Worm (Caenorhabditis elegans) whole organism, mixed stage, embryonic: Measurements from ENCODE around the gene C03C10.5.

Experiments used
- ces-1 ChIP-seq: fragments of 150-350 bp; optimal IDR thresholded peaks from 2 replicates; lab custom pipeline; 2014; ENCODE audit warnings: missing biosample characterization, missing genetic modification reagents, missing genetic modification characterization
- cnd-1 ChIP-seq: fragments of 200-800 bp; sonication (Bioruptor generic); optimal IDR thresholded peaks from 2 replicates; lab custom pipeline; 2018; ENCODE audit warnings: mild to moderate bottlenecking, missing genetic modification characterization, missing compliant biosample characterization
- elt-1 ChIP-seq: sonication (generic microtip); optimal IDR thresholded peaks from 2 replicates; lab custom pipeline; 2017; ENCODE audit warnings: missing genetic modification characterization, mild to moderate bottlenecking, missing compliant biosample characterization, antibody characterized with exemption, moderate library complexity, borderline replicate concordance; ENCODE audit not compliant: insufficient read depth
- ham-2 ChIP-seq: fragments of 200-800 bp; sonication (Bioruptor generic); optimal IDR thresholded peaks from 2 replicates; lab custom pipeline; 2018; ENCODE audit warnings: mild to moderate bottlenecking, missing genetic modification characterization, missing compliant biosample characterization
- lsy-2 ChIP-seq: fragments of 150-350 bp; optimal IDR thresholded peaks from 2 replicates; lab custom pipeline; 2014; ENCODE audit warnings: missing biosample characterization, missing genetic modification characterization
- mab-5 ChIP-seq: fragments of 150-350 bp; optimal IDR thresholded peaks from 2 replicates; lab custom pipeline; 2014; ENCODE audit warnings: missing biosample characterization, missing genetic modification characterization
- mep-1 ChIP-seq: fragments of 150-350 bp; optimal IDR thresholded peaks from 2 replicates; lab custom pipeline; 2017; ENCODE audit warnings: missing biosample characterization, missing genetic modification reagents, missing genetic modification characterization, inconsistent platforms
- nhr-237 ChIP-seq: fragments of 150-350 bp; optimal IDR thresholded peaks from 2 replicates; lab custom pipeline; 2014; ENCODE audit warnings: missing biosample characterization, missing genetic modification characterization
- nhr-76 ChIP-seq: sonication (generic microtip); optimal IDR thresholded peaks from 2 replicates; lab custom pipeline; 2017; ENCODE audit warnings: missing biosample characterization, missing genetic modification characterization
- pha-4 ChIP-seq: fragments of 150-350 bp; optimal IDR thresholded peaks from 2 replicates; lab custom pipeline; 2018; ENCODE audit warnings: missing biosample characterization, missing genetic modification reagents, missing genetic modification characterization
- unc-39 ChIP-seq: fragments of 150-350 bp; optimal IDR thresholded peaks from 2 replicates; lab custom pipeline; 2014; ENCODE audit warnings: missing biosample characterization, missing genetic modification characterization
- unc-62 ChIP-seq: fragments of 150-350 bp; optimal IDR thresholded peaks from 2 replicates; lab custom pipeline; 2014; ENCODE audit warnings: missing biosample characterization, missing genetic modification reagents, missing genetic modification characterization
- ztf-11 ChIP-seq: fragments of 150-350 bp; optimal IDR thresholded peaks from 2 replicates; lab custom pipeline; 2014; ENCODE audit warnings: missing biosample characterization, missing genetic modification characterization

ce11 chrIII:4098107-4098620 is 6.2 kb upstream of the C03C10.5 start, which contains the start of gene rei-1:
- TF ChIP-seq pha-4 (tag; lab: Kevin White, UChicago) (no peak), nhr-76 (no peak), unc-62 (GFP tag; lab: Kevin White, UChicago) (no peak), elt-1 (tag; lab: Kevin White, UChicago) (no peak), cnd-1 (no peak), nhr-237 (no peak), lsy-2 (tag; lab: Kevin White, UChicago) (no peak), ztf-11 (no peak), ces-1 (GFP tag; lab: Kevin White, UChicago) (no peak), mep-1 (tag; lab: Kevin White, UChicago) (no peak), unc-39 (tag; lab: Kevin White, UChicago) (no peak), ham-2 (GFP tag; lab: Kevin White, UChicago) (no peak), mab-5 (tag; lab: Kevin White, UChicago) (no peak)
